Worm (Caenorhabditis elegans) whole organism, young adult: ENCODE measurements around the gene ZK899.3.

ENCODE experiments used
- B0019.2 ChIP-seq: fragments of 200-800 bp; sonication (Bioruptor generic); conservative IDR thresholded peaks from 2 replicates; pipeline ENCODE4 v1.3.6; 2022; ENCODE audit warnings: missing genetic modification reagents, missing genetic modification characterization, missing compliant biosample characterization
- B0336.3 ChIP-seq: fragments of 200-800 bp; sonication (Bioruptor generic); IDR thresholded peaks from 2 replicates; pipeline ENCODE4 v1.3.6; 2022; ENCODE audit warnings: missing genetic modification characterization, missing compliant biosample characterization
- C06A6.2 ChIP-seq: fragments of 200-800 bp; sonication (Bioruptor generic); conservative IDR thresholded peaks from 2 replicates; pipeline ENCODE4 v1.3.6; 2022; ENCODE audit warnings: missing genetic modification characterization, missing compliant biosample characterization
- C17E4.6 ChIP-seq: fragments of 200-800 bp; sonication (Bioruptor generic); IDR thresholded peaks from 2 replicates; pipeline ENCODE4 v1.3.6; 2022; ENCODE audit warnings: missing genetic modification reagents, missing genetic modification characterization, missing compliant biosample characterization
- D2030.7 ChIP-seq: fragments of 200-800 bp; sonication (Bioruptor generic); IDR thresholded peaks from 2 replicates; pipeline ENCODE4 v1.3.6; 2022; ENCODE audit warnings: missing genetic modification reagents, missing genetic modification characterization, missing compliant biosample characterization
- F10E7.11 ChIP-seq: sonication (generic microtip); optimal IDR thresholded peaks from 2 replicates; lab custom pipeline; 2017; ENCODE audit warnings: mild to moderate bottlenecking, missing genetic modification characterization, moderate library complexity, missing compliant biosample characterization
- F49E8.2 ChIP-seq: sonication (generic microtip); optimal IDR thresholded peaks from 3 replicates; lab custom pipeline; 2017; ENCODE audit warnings: missing genetic modification characterization, mild to moderate bottlenecking, missing compliant biosample characterization, antibody characterized with exemption, moderate library complexity; ENCODE audit not compliant: insufficient read depth
- Y53F4B.3 ChIP-seq: fragments of 200-800 bp; sonication (Bioruptor generic); IDR thresholded peaks from 2 replicates; pipeline ENCODE4 v1.3.6; 2022; ENCODE audit warnings: missing genetic modification reagents, missing genetic modification characterization, missing compliant biosample characterization
- Y79H2A.3 ChIP-seq: fragments of 200-800 bp; sonication (Bioruptor generic); conservative IDR thresholded peaks from 2 replicates; pipeline ENCODE4 v1.3.6; 2022; ENCODE audit warnings: missing genetic modification reagents, missing genetic modification characterization, missing compliant biosample characterization
- akir-1 ChIP-seq: fragments of 200-800 bp; sonication (Bioruptor generic); optimal IDR thresholded peaks from 2 replicates; lab custom pipeline; 2018; ENCODE audit warnings: mild to moderate bottlenecking, missing genetic modification characterization, moderate library complexity, missing compliant biosample characterization
- ama-1 ChIP-seq, 3 experiments: fragments of 150-350 bp in 1 of 3; sonication (generic microtip) in 2 of 3; optimal IDR thresholded peaks; 2 replicates each; lab custom pipeline; 2014 to 2018; ENCODE audit warnings: missing biosample characterization in 2 of 3, missing genetic modification characterization in 2 of 3, missing genetic modification reagents in 2 of 3
- attf-5 ChIP-seq: fragments of 200-800 bp; sonication (Bioruptor generic); optimal IDR thresholded peaks from 2 replicates; lab custom pipeline; 2018; ENCODE audit warnings: mild to moderate bottlenecking, missing genetic modification characterization, missing compliant biosample characterization
- ccch-3 ChIP-seq: fragments of 200-800 bp; sonication (Bioruptor generic); optimal IDR thresholded peaks from 2 replicates; lab custom pipeline; 2018; ENCODE audit warnings: mild to moderate bottlenecking, missing genetic modification characterization, missing compliant biosample characterization
- cebp-1 ChIP-seq, 2 experiments: fragments of 200-800 bp in 1 of 2; sonication (Bioruptor generic) in 1 of 2; sonication (generic microtip) in 1 of 2; IDR thresholded peaks in 1 of 2; optimal IDR thresholded peaks in 1 of 2; 2 replicates each; pipeline versions ENCODE4 v1.3.6 to Lab custom; 2017 to 2022; ENCODE audit warnings: missing compliant biosample characterization in 2 of 2, missing genetic modification characterization in 2 of 2, mild to moderate bottlenecking in 1 of 2, missing genetic modification reagents in 1 of 2, moderate library complexity in 1 of 2
- cebp-2 ChIP-seq: fragments of 200-800 bp; sonication (Bioruptor generic); IDR thresholded peaks from 2 replicates; pipeline ENCODE4 v1.3.6; 2022; ENCODE audit warnings: missing genetic modification characterization, missing compliant biosample characterization
- ceh-40 ChIP-seq: fragments of 200-800 bp; sonication (Bioruptor generic); IDR thresholded peaks from 2 replicates; pipeline ENCODE4 v1.3.6; 2022; ENCODE audit warnings: missing genetic modification characterization, missing compliant biosample characterization
- chd-7 ChIP-seq: sonication (generic microtip); optimal IDR thresholded peaks from 2 replicates; lab custom pipeline; 2016; ENCODE audit warnings: mild to moderate bottlenecking, missing genetic modification characterization, moderate library complexity, missing compliant biosample characterization
- die-1 ChIP-seq: sonication (generic microtip); optimal IDR thresholded peaks from 2 replicates; lab custom pipeline; 2016; ENCODE audit warnings: missing genotype, mild to moderate bottlenecking, missing genetic modification characterization, missing compliant biosample characterization
- dpff-1 ChIP-seq: sonication (generic microtip); optimal IDR thresholded peaks from 2 replicates; lab custom pipeline; 2017; ENCODE audit warnings: mild to moderate bottlenecking, missing genetic modification characterization, missing compliant biosample characterization
- egrh-3 ChIP-seq: fragments of 200-800 bp; sonication (Bioruptor generic); IDR thresholded peaks from 2 replicates; pipeline ENCODE4 v1.3.6; 2022; ENCODE audit warnings: missing genetic modification reagents, missing genetic modification characterization, missing compliant biosample characterization
- ekl-4 ChIP-seq: fragments of 200-800 bp; sonication (Bioruptor generic); IDR thresholded peaks from 2 replicates; pipeline ENCODE4 v1.3.6; 2022; ENCODE audit warnings: missing genetic modification reagents, missing genetic modification characterization, missing compliant biosample characterization
- him-1 ChIP-seq: sonication (generic microtip); optimal IDR thresholded peaks from 2 replicates; lab custom pipeline; 2016; ENCODE audit warnings: missing genotype, missing genetic modification reagents, missing genetic modification characterization, missing compliant biosample characterization
- hlh-26 ChIP-seq: fragments of 200-800 bp; sonication (Bioruptor generic); conservative IDR thresholded peaks from 2 replicates; pipeline ENCODE4 v1.3.6; 2022; ENCODE audit warnings: missing genetic modification reagents, missing genetic modification characterization, missing compliant biosample characterization
- hmg-1.2 ChIP-seq: fragments of 200-800 bp; sonication (Bioruptor generic); IDR thresholded peaks from 2 replicates; pipeline ENCODE4 v1.3.6; 2022; ENCODE audit warnings: missing genetic modification reagents, missing genetic modification characterization, missing compliant biosample characterization
- hsf-1 ChIP-seq: fragments of 200-800 bp; sonication (Bioruptor generic); IDR thresholded peaks from 2 replicates; pipeline ENCODE4 v1.3.6; 2022; ENCODE audit warnings: missing genetic modification reagents, missing genetic modification characterization, missing compliant biosample characterization
- let-607 ChIP-seq, 2 experiments: fragments of 200-800 bp in 1 of 2; sonication (Bioruptor generic) in 1 of 2; sonication (generic microtip) in 1 of 2; optimal IDR thresholded peaks; 2 replicates each; lab custom pipeline; 2016 to 2018; ENCODE audit warnings: mild to moderate bottlenecking in 2 of 2, missing compliant biosample characterization in 2 of 2, missing genetic modification characterization in 2 of 2, moderate library complexity in 2 of 2, missing genotype in 1 of 2
- lin-35 ChIP-seq, 3 experiments: fragments of 150-350 bp in 2 of 3; sonication (generic microtip) in 1 of 3; optimal IDR thresholded peaks; 2 replicates each; lab custom pipeline; 2014 to 2018; ENCODE audit warnings: missing biosample characterization in 3 of 3, missing genetic modification characterization in 3 of 3, missing genetic modification reagents in 3 of 3
- lin-54 ChIP-seq: fragments of 200-800 bp; sonication (Bioruptor generic); optimal IDR thresholded peaks from 2 replicates; lab custom pipeline; 2018; ENCODE audit warnings: mild to moderate bottlenecking, missing genetic modification characterization, missing compliant biosample characterization
- lsl-1 ChIP-seq: fragments of 200-800 bp; sonication (Bioruptor generic); optimal IDR thresholded peaks from 2 replicates; lab custom pipeline; 2018; ENCODE audit warnings: mild to moderate bottlenecking, missing genetic modification characterization, moderate library complexity, missing compliant biosample characterization
- madf-10 ChIP-seq: sonication (generic microtip); optimal IDR thresholded peaks from 2 replicates; lab custom pipeline; 2016; ENCODE audit warnings: mild to moderate bottlenecking, missing genetic modification characterization, missing compliant biosample characterization
- madf-6 ChIP-seq: fragments of 200-800 bp; sonication (Bioruptor generic); IDR thresholded peaks from 2 replicates; pipeline ENCODE4 v1.3.6; 2022; ENCODE audit warnings: missing genetic modification reagents, missing genetic modification characterization, missing compliant biosample characterization
- madf-8 ChIP-seq: fragments of 200-800 bp; sonication (Bioruptor generic); conservative IDR thresholded peaks from 2 replicates; pipeline ENCODE4 v1.3.6; 2022; ENCODE audit warnings: missing genetic modification reagents, missing genetic modification characterization, missing compliant biosample characterization
- mxl-1 ChIP-seq: sonication (generic microtip); optimal IDR thresholded peaks from 2 replicates; lab custom pipeline; 2016; ENCODE audit warnings: missing genetic modification characterization, missing compliant biosample characterization
- nhr-120 ChIP-seq: fragments of 200-800 bp; sonication (Bioruptor generic); IDR thresholded peaks from 2 replicates; pipeline ENCODE4 v1.3.6; 2022; ENCODE audit warnings: missing genetic modification characterization, missing compliant biosample characterization
- nhr-179 ChIP-seq: sonication (generic microtip); optimal IDR thresholded peaks from 2 replicates; lab custom pipeline; 2016; ENCODE audit warnings: mild to moderate bottlenecking, missing genetic modification characterization, missing compliant biosample characterization
- nhr-27 ChIP-seq: fragments of 200-800 bp; sonication (Bioruptor generic); optimal IDR thresholded peaks from 2 replicates; lab custom pipeline; 2018; ENCODE audit warnings: mild to moderate bottlenecking, missing genetic modification characterization, moderate library complexity, missing compliant biosample characterization
- pbrm-1 ChIP-seq: fragments of 200-800 bp; sonication (Bioruptor generic); IDR thresholded peaks from 2 replicates; pipeline ENCODE4 v1.3.6; 2022; ENCODE audit warnings: missing genetic modification reagents, missing genetic modification characterization, missing compliant biosample characterization
- pha-4 ChIP-seq: fragments of 150-350 bp; sonication (generic microtip); optimal IDR thresholded peaks from 2 replicates; lab custom pipeline; 2014; ENCODE audit warnings: missing biosample characterization, missing genetic modification reagents, missing genetic modification characterization
- rcor-1 ChIP-seq: fragments of 200-800 bp; sonication (Bioruptor generic); IDR thresholded peaks from 2 replicates; pipeline ENCODE4 v1.3.6; 2022; ENCODE audit warnings: missing genetic modification reagents, missing genetic modification characterization, missing compliant biosample characterization
- repo-1 ChIP-seq: sonication (generic microtip); optimal IDR thresholded peaks from 2 replicates; lab custom pipeline; 2017; ENCODE audit warnings: mild to moderate bottlenecking, missing genetic modification characterization, missing compliant biosample characterization
- sdz-38 ChIP-seq: sonication (generic microtip); optimal IDR thresholded peaks from 2 replicates; lab custom pipeline; 2016; ENCODE audit warnings: missing genotype, missing genetic modification characterization, missing compliant biosample characterization
- snpc-1.3 ChIP-seq: sonication (generic microtip); optimal IDR thresholded peaks from 2 replicates; lab custom pipeline; 2017; ENCODE audit warnings: missing genetic modification characterization, mild to moderate bottlenecking, missing compliant biosample characterization, antibody characterized with exemption, moderate library complexity, missing genotype, missing genetic modification reagents; ENCODE audit not compliant: insufficient read depth
- somi-1 ChIP-seq: fragments of 200-800 bp; sonication (Bioruptor generic); optimal IDR thresholded peaks from 2 replicates; lab custom pipeline; 2018; ENCODE audit warnings: mild to moderate bottlenecking, missing genetic modification characterization, missing compliant biosample characterization
- tlf-1 ChIP-seq: fragments of 200-800 bp; sonication (Bioruptor generic); optimal IDR thresholded peaks from 2 replicates; lab custom pipeline; 2018; ENCODE audit warnings: mild to moderate bottlenecking, missing genetic modification characterization, missing compliant biosample characterization
- unc-130 ChIP-seq: sonication (generic microtip); optimal IDR thresholded peaks from 2 replicates; lab custom pipeline; 2016; ENCODE audit warnings: missing genetic modification reagents, missing genetic modification characterization, missing compliant biosample characterization
- ztf-25 ChIP-seq: fragments of 200-800 bp; sonication (Bioruptor generic); IDR thresholded peaks from 2 replicates; pipeline ENCODE4 v1.3.6; 2022; ENCODE audit warnings: missing genetic modification reagents, missing genetic modification characterization, missing compliant biosample characterization
- ztf-28 ChIP-seq: fragments of 200-800 bp; sonication (Bioruptor generic); IDR thresholded peaks from 2 replicates; pipeline ENCODE4 v1.3.6; 2022; ENCODE audit warnings: missing genetic modification reagents, missing genetic modification characterization, missing compliant biosample characterization

The ZK899.3 gene

DNA sequence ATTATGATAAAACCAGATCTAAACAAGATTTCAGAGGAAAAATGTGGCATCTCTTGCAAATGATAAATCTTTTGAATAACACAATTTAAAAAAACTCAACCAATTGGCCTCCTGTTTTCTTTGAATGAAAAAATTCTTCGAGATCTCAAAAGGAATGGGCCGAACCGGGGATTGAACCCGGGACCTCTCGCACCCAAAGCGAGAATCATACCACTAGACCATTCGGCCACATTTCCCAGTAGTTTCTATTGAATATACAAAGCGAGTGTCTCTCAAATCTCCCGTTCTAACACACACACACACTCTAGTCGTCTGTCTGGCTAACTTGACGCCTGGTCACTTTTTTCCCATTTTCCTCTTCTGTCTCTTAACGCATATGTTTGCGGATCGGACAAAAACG, 14.6 kb downstream of the ZK899.3 start:
- TF ChIP-seq F49E8.2, result peak; percentile 15
- TF ChIP-seq cebp-2, result no peak
- no peak for TF ChIP-seq akir-1
- peak; percentile 75 for TF ChIP-seq snpc-1.3
- peak; percentile 19 for TF ChIP-seq unc-130 (GFP tag; lab: Kevin White, UChicago)
- TF ChIP-seq hmg-1.2 (GFP tag; lab: Robert Waterston, UW), result peak; percentile 84
- TF ChIP-seq him-1 (tag; lab: Kevin White, UChicago), result peak; percentile 88
- TF ChIP-seq die-1 (tag; lab: Kevin White, UChicago), result peak; percentile 86
- TF ChIP-seq hlh-26, result no peak
- 0 out of 2 replicates have a peak, but pooled peaks have one; percentile 16 for TF ChIP-seq C06A6.2
- no peak for TF ChIP-seq ztf-25 (GFP tag; lab: Robert Waterston, UW)
- no peak for TF ChIP-seq chd-7 (tag; lab: Kevin White, UChicago)
- no peak for TF ChIP-seq nhr-179
- no peak for TF ChIP-seq ccch-3
- no peak for TF ChIP-seq repo-1 (tag; lab: Kevin White, UChicago)
- TF ChIP-seq ceh-40 (GFP tag; lab: Robert Waterston, UW), result peak; percentile 79; the same call in 1 of the 2 replicates
- peak; percentile 91 for TF ChIP-seq pbrm-1 (GFP tag; lab: Robert Waterston, UW)
- TF ChIP-seq C17E4.6, result no peak
- peak; percentile 34 for TF ChIP-seq nhr-27 (tag; lab: Kevin White, UChicago)
- TF ChIP-seq tlf-1, result peak; percentile 47
- TF ChIP-seq ztf-28, result no peak
- TF ChIP-seq rcor-1 (GFP tag; lab: Robert Waterston, UW), result peak; percentile 85
- TF ChIP-seq lin-35 (GFP tag; optimal IDR thresholded peaks at IDR 0.05; lab: Kevin White, UChicago), result peak in 2 of 3 experiments; percentile 38 to 71
- TF ChIP-seq let-607 (tag; optimal IDR thresholded peaks at IDR 0.05; lab: Kevin White, UChicago), result peak; percentile 14 to 32
- TF ChIP-seq hsf-1 (GFP tag; lab: Robert Waterston, UW), result no peak
- TF ChIP-seq cebp-1 (GFP tag; IDR thresholded peaks at IDR 0.05; lab: Robert Waterston, UW), result 0 out of 2 replicates have a peak, but pooled peaks have one; percentile 33
- no peak for TF ChIP-seq cebp-1 (tag; optimal IDR thresholded peaks at IDR 0.05; lab: Kevin White, UChicago)
- no peak for TF ChIP-seq pha-4
- no peak for TF ChIP-seq lin-54 (GFP tag; lab: Kevin White, UChicago)
- no peak for TF ChIP-seq lsl-1 (GFP tag; lab: Kevin White, UChicago)
- TF ChIP-seq F10E7.11, result peak; percentile 39
- TF ChIP-seq Y79H2A.3 (GFP tag; lab: Robert Waterston, UW), result no peak
- no peak; the same call in 1 of the 2 replicates for TF ChIP-seq B0336.3 (GFP tag; lab: Robert Waterston, UW)
- no peak for TF ChIP-seq nhr-120 (GFP tag; lab: Robert Waterston, UW)
- TF ChIP-seq madf-10 (tag; lab: Kevin White, UChicago), result peak; percentile 78
- no peak for TF ChIP-seq ama-1 (optimal IDR thresholded peaks at IDR 0.05; lab: Kevin White, UChicago)
- TF ChIP-seq ama-1 (GFP tag; optimal IDR thresholded peaks at IDR 0.05; lab: Kevin White, UChicago), result peak in 1 of 2 experiments; percentile 72
- TF ChIP-seq Y53F4B.3 (GFP tag; lab: Robert Waterston, UW), result peak; percentile 31; the same call in 1 of the 2 replicates
- TF ChIP-seq D2030.7, result peak; percentile 70
- no peak for TF ChIP-seq madf-6 (GFP tag; lab: Robert Waterston, UW)
- TF ChIP-seq mxl-1 (tag; lab: Kevin White, UChicago), result peak; percentile 47
- TF ChIP-seq sdz-38 (tag; lab: Kevin White, UChicago), result no peak
- peak; percentile 62 for TF ChIP-seq somi-1
- no peak for TF ChIP-seq dpff-1
- no peak for TF ChIP-seq madf-8 (GFP tag; lab: Robert Waterston, UW)
- TF ChIP-seq B0019.2 (GFP tag; lab: Robert Waterston, UW), result no peak
- no peak for TF ChIP-seq attf-5 (GFP tag; lab: Kevin White, UChicago)
- TF ChIP-seq egrh-3 (GFP tag; lab: Robert Waterston, UW), result no peak
- no peak for TF ChIP-seq ekl-4 (GFP tag; lab: Robert Waterston, UW)
